Fruit fly (Drosophila melanogaster) whole organism, embryonic: ENCODE data around the gene dysc.
A peak's percentile ranks its signal among the peaks of the same experiment; 100 is the strongest.

ENCODE experiments used
- ATbp ChIP-seq: fragments of 200-800 bp; sonication (Bioruptor generic); optimal IDR thresholded peaks from 2 replicates; lab custom pipeline; 2017; ENCODE audit warnings: missing biosample characterization, mild to moderate bottlenecking, missing genetic modification characterization, missing genetic modification reagents
- Adf1 ChIP-seq: fragments of 200-800 bp; sonication (Bioruptor generic); IDR thresholded peaks from 2 replicates; pipeline ENCODE4 v1.3.6; 2022; ENCODE audit warnings: missing biosample characterization, missing genetic modification characterization
- Asciz ChIP-seq: fragments of 200-800 bp; sonication (Bioruptor generic); optimal IDR thresholded peaks from 2 replicates; lab custom pipeline; 2017; ENCODE audit warnings: missing biosample characterization, mild to moderate bottlenecking, missing genetic modification characterization, missing genetic modification reagents
- Blimp-1 ChIP-seq: fragments of 200-800 bp; sonication (Bioruptor generic); optimal IDR thresholded peaks from 3 replicates; lab custom pipeline; 2018; ENCODE audit warnings: missing biosample characterization, missing genetic modification characterization, mild to moderate bottlenecking, moderate library complexity, missing genetic modification reagents
- CG10274 ChIP-seq: fragments of 200-800 bp; sonication (Bioruptor generic); optimal IDR thresholded peaks from 3 replicates; lab custom pipeline; 2017; ENCODE audit warnings: missing biosample characterization, mild to moderate bottlenecking, missing genetic modification characterization
- CG11504 ChIP-seq: fragments of 200-800 bp; sonication (Bioruptor generic); optimal IDR thresholded peaks from 3 replicates; lab custom pipeline; 2019; ENCODE audit warnings: missing biosample characterization, mild to moderate bottlenecking, missing genetic modification characterization, moderate library complexity
- CG12659 ChIP-seq: fragments of 200-800 bp; sonication (Bioruptor generic); optimal IDR thresholded peaks from 3 replicates; lab custom pipeline; 2017; ENCODE audit warnings: mild to moderate bottlenecking, missing biosample characterization, missing genetic modification reagents, missing genetic modification characterization
- CG12769 ChIP-seq: fragments of 200-800 bp; sonication (Bioruptor generic); optimal IDR thresholded peaks from 2 replicates; lab custom pipeline; 2019; ENCODE audit warnings: missing biosample characterization, mild to moderate bottlenecking, missing genetic modification characterization, moderate library complexity
- CG12942 ChIP-seq: fragments of 200-800 bp; sonication (Bioruptor generic); optimal IDR thresholded peaks from 3 replicates; lab custom pipeline; 2016; ENCODE audit warnings: missing biosample characterization, missing genetic modification characterization
- CG14710 ChIP-seq: fragments of 200-800 bp; sonication (Bioruptor generic); optimal IDR thresholded peaks from 3 replicates; lab custom pipeline; 2019; ENCODE audit warnings: missing biosample characterization, mild to moderate bottlenecking, missing genetic modification characterization, moderate library complexity
- CG17912 ChIP-seq: fragments of 200-800 bp; sonication (Bioruptor generic); optimal IDR thresholded peaks from 2 replicates; lab custom pipeline; 2018; ENCODE audit warnings: missing biosample characterization, mild to moderate bottlenecking, missing genetic modification characterization
- CG18764 ChIP-seq: fragments of 200-800 bp; sonication (Bioruptor generic); optimal IDR thresholded peaks from 3 replicates; lab custom pipeline; 2016; ENCODE audit warnings: missing biosample characterization, missing genetic modification characterization
- CG32772 ChIP-seq: fragments of 200-800 bp; sonication (Bioruptor generic); IDR thresholded peaks from 2 replicates; pipeline ENCODE4 v1.3.6; 2022; ENCODE audit warnings: missing biosample characterization, missing genetic modification characterization
- CG3847 ChIP-seq: fragments of 200-800 bp; sonication (Bioruptor generic); IDR thresholded peaks from 2 replicates; pipeline ENCODE4 v1.3.6; 2022; ENCODE audit warnings: missing biosample characterization, missing genetic modification characterization
- CG5245 ChIP-seq: fragments of 200-800 bp; sonication (Bioruptor generic); optimal IDR thresholded peaks from 3 replicates; lab custom pipeline; 2016; ENCODE audit warnings: missing biosample characterization, missing genetic modification characterization
- CG7839 ChIP-seq: fragments of 200-800 bp; sonication (Bioruptor generic); optimal IDR thresholded peaks from 3 replicates; lab custom pipeline; 2018; ENCODE audit warnings: missing biosample characterization, mild to moderate bottlenecking, missing genetic modification characterization, moderate library complexity
- CG8388 ChIP-seq: fragments of 200-800 bp; sonication (Bioruptor generic); optimal IDR thresholded peaks from 2 replicates; lab custom pipeline; 2019; ENCODE audit warnings: missing biosample characterization, mild to moderate bottlenecking, missing genetic modification characterization, moderate library complexity
- CG9932 ChIP-seq: fragments of 200-800 bp; sonication (Bioruptor generic); IDR thresholded peaks from 2 replicates; pipeline ENCODE4 v1.3.6; 2022; ENCODE audit warnings: missing biosample characterization, missing genetic modification characterization
- Camta ChIP-seq: fragments of 200-800 bp; sonication (Bioruptor generic); optimal IDR thresholded peaks from 2 replicates; lab custom pipeline; 2016; ENCODE audit warnings: missing biosample characterization, missing genetic modification characterization
- CkIIα-i1 ChIP-seq: fragments of 200-800 bp; sonication (Bioruptor generic); IDR thresholded peaks from 2 replicates; pipeline ENCODE4 v1.3.6; 2022; ENCODE audit warnings: missing biosample characterization, missing genetic modification characterization
- Dfd ChIP-seq, 2 experiments: fragments of >200 bp; optimal IDR thresholded peaks; 2 replicates each; lab custom pipeline; 2017; ENCODE audit warnings: missing biosample characterization in 2 of 2, missing genetic modification characterization in 2 of 2
- Elba2 ChIP-seq: fragments of 200-800 bp; sonication (Bioruptor generic); optimal IDR thresholded peaks from 3 replicates; lab custom pipeline; 2016; ENCODE audit warnings: missing biosample characterization, missing genetic modification characterization
- Ets65A ChIP-seq: fragments of 200-800 bp; sonication (Bioruptor generic); peaks from one replicate; lab custom pipeline; 2016; ENCODE audit warnings: missing biosample characterization, missing genetic modification characterization
- HLHmδ ChIP-seq: fragments of 200-800 bp; sonication (Bioruptor generic); optimal IDR thresholded peaks from 2 replicates; lab custom pipeline; 2018; ENCODE audit warnings: missing biosample characterization, mild to moderate bottlenecking, missing genetic modification characterization, moderate library complexity
- Hmr ChIP-seq: fragments of 200-800 bp; sonication (Bioruptor generic); optimal IDR thresholded peaks from 3 replicates; lab custom pipeline; 2017; ENCODE audit warnings: mild to moderate bottlenecking, missing biosample characterization, missing genetic modification reagents, missing genetic modification characterization
- Hr3 ChIP-seq: fragments of 200-800 bp; sonication (Bioruptor generic); optimal IDR thresholded peaks from 3 replicates; lab custom pipeline; 2016; ENCODE audit warnings: missing biosample characterization, missing genetic modification characterization
- Jarid2 ChIP-seq: fragments of 200-800 bp; sonication (Bioruptor generic); optimal IDR thresholded peaks from 3 replicates; lab custom pipeline; 2017; ENCODE audit warnings: mild to moderate bottlenecking, missing biosample characterization, missing genetic modification reagents, missing genetic modification characterization
- Mad ChIP-seq: fragments of 200-800 bp; sonication (Bioruptor generic); optimal IDR thresholded peaks from 2 replicates; lab custom pipeline; 2016; ENCODE audit warnings: missing biosample characterization, missing genetic modification characterization
- NFAT ChIP-seq: fragments of 200-800 bp; sonication (Bioruptor generic); IDR thresholded peaks from 2 replicates; pipeline ENCODE4 v1.3.6; 2022; ENCODE audit warnings: missing biosample characterization, missing genetic modification characterization
- Neu2 ChIP-seq: fragments of 200-800 bp; sonication (Bioruptor generic); optimal IDR thresholded peaks from 3 replicates; lab custom pipeline; 2016; ENCODE audit warnings: missing biosample characterization, missing genetic modification characterization, borderline replicate concordance
- Poxn ChIP-seq: fragments of 200-800 bp; sonication (Bioruptor generic); IDR thresholded peaks from 2 replicates; pipeline ENCODE4 v1.3.6; 2022; ENCODE audit warnings: missing biosample characterization, missing genetic modification characterization
- Ravus ChIP-seq: fragments of 200-800 bp; sonication (Bioruptor generic); IDR thresholded peaks from 2 replicates; pipeline ENCODE4 v1.3.6; 2022; ENCODE audit warnings: missing biosample characterization, missing genetic modification characterization
- Six4 ChIP-seq: fragments of 200-800 bp; sonication (Bioruptor generic); optimal IDR thresholded peaks from 2 replicates; lab custom pipeline; 2016; ENCODE audit warnings: missing biosample characterization, missing genetic modification characterization
- Usf ChIP-seq: fragments of 200-800 bp; sonication (Bioruptor generic); optimal IDR thresholded peaks from 2 replicates; lab custom pipeline; 2017; ENCODE audit warnings: missing genotype, missing biosample characterization, missing genetic modification characterization
- Vsx1 ChIP-seq: fragments of 200-800 bp; sonication (Bioruptor generic); optimal IDR thresholded peaks from 2 replicates; lab custom pipeline; 2017; ENCODE audit warnings: missing biosample characterization, mild to moderate bottlenecking, missing genetic modification characterization, missing genetic modification reagents
- Xrp1 ChIP-seq: fragments of 200-800 bp; sonication (Bioruptor generic); IDR thresholded peaks from 2 replicates; pipeline ENCODE4 v1.3.6; 2022; ENCODE audit warnings: missing biosample characterization, missing genetic modification characterization
- aop ChIP-seq: fragments of 200-800 bp; sonication (Bioruptor generic); IDR thresholded peaks from 2 replicates; pipeline ENCODE4 v1.3.6; 2022; ENCODE audit warnings: missing biosample characterization, missing genetic modification characterization
- cg ChIP-seq: fragments of 200-800 bp; sonication (Bioruptor generic); optimal IDR thresholded peaks from 3 replicates; lab custom pipeline; 2019; ENCODE audit warnings: missing biosample characterization, mild to moderate bottlenecking, missing genetic modification characterization, moderate library complexity
- cwo ChIP-seq: fragments of 200-800 bp; sonication (Bioruptor generic); optimal IDR thresholded peaks from 3 replicates; lab custom pipeline; 2017; ENCODE audit warnings: missing biosample characterization, missing genetic modification characterization, mild to moderate bottlenecking, moderate library complexity, missing genetic modification reagents
- dan ChIP-seq: fragments of 200-800 bp; sonication (Bioruptor generic); IDR thresholded peaks from 2 replicates; pipeline ENCODE4 v1.3.6; 2022; ENCODE audit warnings: missing biosample characterization, missing genetic modification characterization
- disco-r ChIP-seq: fragments of 200-800 bp; sonication (Bioruptor generic); optimal IDR thresholded peaks from 2 replicates; lab custom pipeline; 2016; ENCODE audit warnings: missing biosample characterization, missing genetic modification characterization
- gsb-n ChIP-seq: fragments of 200-800 bp; sonication (Bioruptor generic); optimal IDR thresholded peaks from 3 replicates; lab custom pipeline; 2018; ENCODE audit warnings: missing biosample characterization, mild to moderate bottlenecking, missing genetic modification characterization
- klu ChIP-seq: fragments of 200-800 bp; sonication (Bioruptor generic); IDR thresholded peaks from 2 replicates; pipeline ENCODE4 v1.3.6; 2022; ENCODE audit warnings: missing biosample characterization, missing genetic modification characterization
- mld ChIP-seq: fragments of 200-800 bp; sonication (Bioruptor generic); IDR thresholded peaks from 3 replicates; pipeline ENCODE4 v1.3.6; 2022; ENCODE audit warnings: missing biosample characterization, missing genetic modification characterization; ENCODE audit not compliant: partially characterized antibody
- onecut ChIP-seq: fragments of 200-800 bp; sonication (Bioruptor generic); IDR thresholded peaks from 2 replicates; pipeline ENCODE4 v1.3.6; 2022; ENCODE audit warnings: missing biosample characterization, missing genetic modification characterization
- pho ChIP-seq: fragments of 200-800 bp; sonication (Bioruptor generic); optimal IDR thresholded peaks from 2 replicates; lab custom pipeline; 2016; ENCODE audit warnings: missing biosample characterization, missing genetic modification characterization
- psq ChIP-seq: fragments of 200-800 bp; sonication (Bioruptor generic); optimal IDR thresholded peaks from 2 replicates; lab custom pipeline; 2017; ENCODE audit warnings: missing biosample characterization, missing genetic modification characterization
- ssp ChIP-seq: fragments of 200-800 bp; sonication (Bioruptor generic); IDR thresholded peaks from 2 replicates; pipeline ENCODE4 v1.3.6; 2022; ENCODE audit warnings: missing biosample characterization, missing genetic modification characterization
- trem ChIP-seq: fragments of 200-800 bp; optimal IDR thresholded peaks from 3 replicates; lab custom pipeline; 2019; ENCODE audit warnings: missing biosample characterization, mild to moderate bottlenecking, missing genetic modification characterization, moderate library complexity
- trh ChIP-seq: fragments of 200-800 bp; sonication (Bioruptor generic); optimal IDR thresholded peaks from 2 replicates; lab custom pipeline; 2016; ENCODE audit warnings: missing biosample characterization, missing genetic modification characterization
- usp ChIP-seq: fragments of >200 bp; optimal IDR thresholded peaks from 2 replicates; lab custom pipeline; 2017; ENCODE audit warnings: missing biosample characterization, missing genetic modification characterization

Gene dysc

dm6 chr3L:13866270-13866669 is 36.8 kb downstream of the dysc start (continued):
- TF ChIP-seq psq (no peak), Asciz (GFP tag; lab: Kevin White, UChicago) (no peak), Poxn (GFP tag; lab: Robert Waterston, UW) (no peak), CG14710 (no peak), gsb-n (tag; lab: Kevin White, UChicago) (no peak), onecut (no peak), CG32772 (GFP tag; lab: Robert Waterston, UW) (no peak), Usf (GFP tag; lab: Kevin White, UChicago) (no peak), cg (GFP tag; lab: Kevin White, UChicago) (no peak), cwo (GFP tag; lab: Kevin White, UChicago) (peak; percentile 5), Ets65A (peak; percentile 48), Neu2 (no peak), usp (GFP tag; lab: Kevin White, UChicago) (no peak), Camta (GFP tag; lab: Kevin White, UChicago) (no peak), Six4 (GFP tag; lab: Kevin White, UChicago) (no peak), aop (GFP tag; lab: Robert Waterston, UW) (no peak), Ravus (GFP tag; lab: Robert Waterston, UW) (no peak)

- TF ChIP-seq Elba2 (GFP tag; lab: Kevin White, UChicago) (no peak), CG3847 (GFP tag; lab: Robert Waterston, UW) (no peak), NFAT (GFP tag; lab: Robert Waterston, UW) (no peak), Adf1 (GFP tag; lab: Robert Waterston, UW) (no peak), Hmr (peak; percentile 18), Jarid2 (GFP tag; lab: Kevin White, UChicago) (peak; percentile 59), CkIIα-i1 (GFP tag; lab: Robert Waterston, UW) (no peak), Blimp-1 (GFP tag; lab: Kevin White, UChicago) (peak; percentile 82), CG12659 (GFP tag; lab: Kevin White, UChicago) (peak; percentile 39), klu (GFP tag; lab: Robert Waterston, UW) (no peak), CG8388 (GFP tag; lab: Kevin White, UChicago) (peak; percentile 59), mld (no peak), trh (no peak), Vsx1 (GFP tag; lab: Kevin White, UChicago) (peak; percentile 86), CG10274 (GFP tag; lab: Kevin White, UChicago) (peak; percentile 34), CG12769 (tag; lab: Kevin White, UChicago) (peak; percentile 72), Hr3 (no peak), aop (GFP tag; lab: Robert Waterston, UW) (no peak), Mad (peak; percentile 49), dan (GFP tag; lab: Robert Waterston, UW) (no peak), CG12942 (peak; percentile 9), ATbp (GFP tag; lab: Kevin White, UChicago) (peak; percentile 93), CG9932 (no peak), Xrp1 (GFP tag; lab: Robert Waterston, UW) (peak; percentile 70), pho (GFP tag; lab: Kevin White, UChicago) (no peak), CG18764 (GFP tag; lab: Kevin White, UChicago) (peak; percentile 77), trem (tag; lab: Kevin White, UChicago) (peak; percentile 61), CG7839 (tag; lab: Kevin White, UChicago) (peak; percentile 59), disco-r (GFP tag; lab: Kevin White, UChicago) (peak; percentile 28), CG17912 (peak; percentile 86), ssp (no peak), CG5245 (peak; percentile 42), Dfd (GFP tag; optimal IDR thresholded peaks at IDR 0.05; lab: Kevin White, UChicago) (no peak), HLHmδ (GFP tag; lab: Kevin White, UChicago) (peak; percentile 87), gsb-n (tag; lab: Kevin White, UChicago) (peak; percentile 92), CG11504 (tag; lab: Kevin White, UChicago) (peak; percentile 72)
These were observed 37.6 kb downstream of the dysc start for dm6 chr3L:13865484-13865883.
